Worm (Caenorhabditis elegans): ENCODE data around the gene ttyh-1.

The ttyh-1 gene

DNA sequence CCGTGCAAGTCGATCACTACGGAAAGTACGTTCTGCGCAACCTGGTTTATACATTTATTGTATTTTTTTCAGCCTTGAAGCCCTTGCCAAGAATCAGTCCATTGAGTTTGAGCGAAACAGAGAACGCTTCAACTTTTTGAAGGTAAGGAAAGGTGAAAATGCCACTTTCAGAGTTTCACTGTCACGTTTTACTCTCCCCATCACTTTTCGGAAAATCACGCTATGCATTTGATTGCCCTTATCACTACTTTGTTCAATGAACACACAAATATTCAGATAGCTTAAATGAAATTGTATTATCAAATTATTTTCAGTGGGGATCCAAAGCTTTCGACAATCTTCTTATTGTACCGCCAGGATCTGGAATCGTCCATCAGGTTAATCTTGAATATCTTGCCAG lies 28.0 kb upstream of the ttyh-1 start:
- TF ChIP-seq pha-4 (tag; optimal IDR thresholded peaks at IDR 0.05): peak; percentile 42
- peak; percentile 77 for TF ChIP-seq pqm-1 (tag; optimal IDR thresholded peaks at IDR 0.05)
- no peak for TF ChIP-seq tbx-2 (tag; optimal IDR thresholded peaks at IDR 0.05)
- TF ChIP-seq nhr-25 (tag; optimal IDR thresholded peaks at IDR 0.05): no peak
- TF ChIP-seq egl-5 (tag; optimal IDR thresholded peaks at IDR 0.05): no peak
- peak; percentile 60 for TF ChIP-seq elt-2 (tag; optimal IDR thresholded peaks at IDR 0.05)
- TF ChIP-seq nhr-237 (tag; optimal IDR thresholded peaks at IDR 0.05): no peak
- no peak for TF ChIP-seq ama-1 (optimal IDR thresholded peaks at IDR 0.05)

DNA sequence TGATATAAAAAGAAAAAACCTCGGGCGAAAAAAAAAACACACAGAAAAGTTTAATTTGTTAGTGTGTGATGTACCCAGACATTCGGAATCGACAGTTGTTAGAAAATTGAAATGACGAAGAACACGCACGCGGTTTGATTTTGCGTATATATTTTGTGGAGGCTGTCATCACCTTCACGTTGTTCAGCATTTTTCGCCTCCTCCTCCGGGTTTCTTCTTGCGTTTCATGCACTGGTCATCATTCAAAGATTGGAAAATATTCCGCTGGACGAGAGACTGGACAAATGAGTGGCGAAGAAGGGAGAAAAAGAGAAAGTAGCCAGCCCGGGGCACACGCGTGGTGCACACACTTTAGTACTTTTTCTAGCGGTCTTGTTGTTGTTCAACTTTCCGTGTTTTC lies 23.6 kb upstream of the ttyh-1 start:
- TF ChIP-seq snpc-4 (tag; optimal IDR thresholded peaks at IDR 0.05) (no peak), egl-5 (tag; optimal IDR thresholded peaks at IDR 0.05) (peak; percentile 7), lin-39 (tag; optimal IDR thresholded peaks at IDR 0.05) (peak; percentile 5)

ce11 chrX:11345471-11345870 lies 23.0 kb upstream of the ttyh-1 start:
- no peak for TF ChIP-seq hmg-11 (tag; optimal IDR thresholded peaks at IDR 0.05)
- peak; percentile 52 for TF ChIP-seq elt-2 (tag; optimal IDR thresholded peaks at IDR 0.05)
- no peak for TF ChIP-seq mml-1 (tag; optimal IDR thresholded peaks at IDR 0.05)
- no peak for TF ChIP-seq egl-5 (tag; optimal IDR thresholded peaks at IDR 0.05)

DNA sequence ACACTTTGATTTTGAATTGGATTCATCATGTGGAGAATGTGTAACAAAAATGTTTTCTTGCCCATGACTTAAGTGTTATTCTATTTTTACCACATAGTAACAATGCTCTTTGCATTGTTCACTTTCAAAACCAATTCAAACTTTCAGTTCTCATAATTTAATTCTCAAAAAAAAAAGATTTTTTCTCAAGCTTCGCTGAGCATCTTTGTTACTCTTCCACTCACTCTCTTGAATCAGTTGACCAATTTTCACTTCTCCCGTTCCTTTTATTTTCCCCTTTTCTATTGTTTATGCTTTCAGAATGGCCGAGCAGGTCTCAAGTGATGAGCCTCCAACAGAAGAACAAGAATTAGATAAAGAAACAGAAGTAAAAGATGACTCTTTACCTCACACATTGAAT lies 22.4 kb upstream of the ttyh-1 start, which contains the start of gene oct-2:
TSS of gene oct-2 (plus strand) at position 301 of the 400 bp plus-strand sequence.
- TF ChIP-seq lin-39 (tag; optimal IDR thresholded peaks at IDR 0.05): no peak

ce11 chrX:11351288-11351687 lies 17.2 kb upstream of the ttyh-1 start:
- TF ChIP-seq ceh-16 (tag; optimal IDR thresholded peaks at IDR 0.05): no peak
- peak; percentile 91 for TF ChIP-seq elt-2 (tag; optimal IDR thresholded peaks at IDR 0.05)
- TF ChIP-seq pqm-1 (tag; optimal IDR thresholded peaks at IDR 0.05): peak; percentile 21

- TF ChIP-seq zag-1 (tag; optimal IDR thresholded peaks at IDR 0.05) (no peak), ztf-4 (tag; optimal IDR thresholded peaks at IDR 0.05) (no peak), eor-1 (tag; optimal IDR thresholded peaks at IDR 0.05) (no peak), ZK546.5 (tag; optimal IDR thresholded peaks at IDR 0.05) (no peak)
These were observed 16.7 kb upstream of the ttyh-1 start, which contains the start of gene pgp-3 for ce11 chrX:11351856-11352255. Gene pgp-3 (plus strand): TSS chrX:11352156.

DNA sequence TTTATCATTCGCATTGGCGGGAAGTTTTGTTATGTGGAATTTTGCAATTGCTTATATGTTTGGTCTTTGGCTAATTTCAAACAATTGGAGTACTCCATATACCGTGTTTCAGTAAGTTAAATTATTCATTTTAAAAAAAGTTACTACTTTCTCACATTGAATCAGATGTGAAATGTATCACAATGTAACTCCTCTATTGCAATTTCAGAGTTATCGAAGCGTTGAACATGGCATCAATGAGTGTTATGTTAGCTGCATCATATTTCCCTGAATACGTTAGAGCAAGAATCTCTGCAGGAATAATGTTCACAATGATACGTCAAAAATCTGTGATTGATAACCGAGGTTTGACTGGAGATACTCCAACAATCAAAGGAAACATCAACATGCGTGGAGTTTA lies 12.7 kb upstream of the ttyh-1 start:
- TF ChIP-seq ceh-16 (tag; optimal IDR thresholded peaks at IDR 0.05) (no peak), nhr-25 (tag; optimal IDR thresholded peaks at IDR 0.05) (no peak), nhr-11 (tag; optimal IDR thresholded peaks at IDR 0.05) (no peak), ztf-4 (tag; optimal IDR thresholded peaks at IDR 0.05) (no peak), nhr-76 (tag; optimal IDR thresholded peaks at IDR 0.05) (no peak)

- no peak for TF ChIP-seq lin-15B (tag; optimal IDR thresholded peaks at IDR 0.05)
- no peak for TF ChIP-seq daf-12 (tag; optimal IDR thresholded peaks at IDR 0.05)
- no peak for TF ChIP-seq nhr-67 (tag; optimal IDR thresholded peaks at IDR 0.05)
- TF ChIP-seq sea-2 (GFP tag; optimal IDR thresholded peaks at IDR 0.05): no peak
- no peak for TF ChIP-seq ama-1 (optimal IDR thresholded peaks at IDR 0.05)
These were observed 11.0 kb upstream of the ttyh-1 start, which contains the start of gene pgp-4 for ce11 chrX:11357516-11357915. Gene pgp-4 (plus strand): TSS chrX:11357816.

- TF ChIP-seq pha-4 (tag; optimal IDR thresholded peaks at IDR 0.05) (peak; percentile 71), elt-2 (tag; optimal IDR thresholded peaks at IDR 0.05) (peak; percentile 36), elt-3 (tag; optimal IDR thresholded peaks at IDR 0.05) (no peak)
These were observed 3.6 kb upstream of the ttyh-1 start for ce11 chrX:11364914-11365313.

DNA sequence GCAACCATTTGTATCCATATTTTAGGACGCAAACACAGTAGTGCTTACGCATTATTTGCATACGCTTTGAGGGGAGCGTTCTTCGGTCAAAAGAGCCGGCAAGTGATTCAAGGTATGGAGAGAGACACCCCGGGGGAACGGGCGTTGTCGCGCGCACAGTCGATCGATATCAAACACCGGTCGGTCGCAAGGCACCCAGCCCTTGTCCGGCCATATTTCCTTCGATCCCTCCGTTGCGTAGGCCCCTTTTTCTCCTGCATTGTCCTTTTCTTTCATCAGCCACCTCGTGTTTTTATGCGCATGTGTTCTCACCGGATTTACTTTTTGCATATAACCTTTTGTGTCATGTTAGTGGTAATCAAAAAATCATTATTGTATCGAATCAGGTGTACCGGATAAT lies 2.5 kb upstream of the ttyh-1 start:
- TF ChIP-seq pha-4 (tag; optimal IDR thresholded peaks at IDR 0.05) (peak; percentile 10), ztf-11 (tag; optimal IDR thresholded peaks at IDR 0.05) (no peak), fos-1 (tag; optimal IDR thresholded peaks at IDR 0.05) (no peak)

All from whole organism, L3 larva.